Worm (Caenorhabditis elegans): Measurements from ENCODE around the gene lips-9.

- TF ChIP-seq Y55F3AM.14 (GFP tag; optimal IDR thresholded peaks at IDR 0.05) (no peak), ceh-82 (tag; optimal IDR thresholded peaks at IDR 0.05) (no peak), snpc-4 (tag; optimal IDR thresholded peaks at IDR 0.05) (no peak), F13H6.1 (tag; optimal IDR thresholded peaks at IDR 0.05) (no peak), elt-3 (tag; optimal IDR thresholded peaks at IDR 0.05) (no peak), ceh-16 (tag; optimal IDR thresholded peaks at IDR 0.05) (no peak), lsy-2 (tag; optimal IDR thresholded peaks at IDR 0.05) (no peak), nhr-237 (tag; optimal IDR thresholded peaks at IDR 0.05) (no peak), ztf-11 (tag; optimal IDR thresholded peaks at IDR 0.05) (no peak), zag-1 (tag; optimal IDR thresholded peaks at IDR 0.05) (no peak)
These were observed 26.4 kb downstream of the lips-9 start, which contains the start of gene ddn-2 for ce11 chrII:12908779-12909178.

Data from whole organism, L2 larva.